Fruit fly (Drosophila melanogaster) S2 (cell line): ENCODE measurements around the gene CG7352.

Source experiments
- CG8478 ChIP-seq: fragments of >200 bp; optimal IDR thresholded peaks from 2 replicates; lab custom pipeline; 2018
- CTCF ChIP-seq, 2 experiments: fragments of >200 bp; optimal IDR thresholded peaks; 2 replicates each; lab custom pipeline; 2018

dm6 chr3R:8340675-8341275 is 6.6 kb upstream of the CG7352 start, which contains the start of the genes COX7A and Arl2:
- no peak for TF ChIP-seq CG8478 (lab: Kevin White, UChicago)
- TF ChIP-seq CTCF (optimal IDR thresholded peaks at IDR 0.05; lab: Kevin White, UChicago), result peak in 1 of 2 experiments; percentile 16
